ENCODE assay signal across 5 fruit fly cellular contexts in the genomic region with DNA sequence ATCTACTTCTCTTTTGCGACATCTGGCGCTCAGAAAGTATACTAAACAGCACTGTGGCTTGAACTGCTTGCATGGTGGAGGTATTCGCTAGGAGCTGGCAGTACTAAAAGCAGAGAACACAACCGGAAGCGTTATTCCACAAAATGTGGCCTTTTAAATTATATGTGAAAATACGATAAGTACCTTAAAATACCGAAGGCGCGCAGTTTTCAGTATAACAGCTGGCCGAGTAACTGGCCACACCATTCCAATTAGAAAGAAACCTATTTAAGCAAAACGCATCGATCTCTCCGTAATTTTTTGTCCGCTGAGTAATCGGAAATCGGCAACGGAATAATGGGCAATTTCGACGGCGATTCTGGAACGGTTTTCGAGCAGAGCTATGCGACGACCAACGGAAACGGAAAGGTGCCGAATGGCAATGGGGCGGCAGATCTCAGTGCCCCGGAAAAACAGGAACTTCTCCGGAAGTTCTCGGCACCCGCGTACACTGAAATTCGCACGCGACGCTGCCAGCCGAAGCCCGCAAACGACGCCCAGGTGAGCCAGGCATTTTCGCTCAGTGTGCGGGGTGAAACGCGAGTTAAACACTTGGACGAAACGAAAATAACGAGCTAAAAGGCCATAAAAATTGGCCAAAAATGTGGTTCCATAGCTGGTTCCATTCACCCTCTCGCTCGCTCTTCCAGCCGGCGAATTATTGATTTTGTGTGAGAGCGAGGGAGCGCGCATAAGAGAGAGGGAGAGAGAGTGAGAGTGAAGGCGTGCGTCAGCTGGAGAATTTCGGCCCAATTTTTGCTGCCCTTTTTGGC.
TF ChIP-seq lines count a peak whose summit lies in the region.

lace (plus strand) TSS at position 243 of the 812 bp plus-strand sequence.

TF ChIP-seq in whole organism, adult, 20 proteins besides CTCF, POLR2A, EP300 and RAD21 (continued from another document):
- peak; percentile 20 for TF ChIP-seq CG12768 (GFP tag; optimal IDR thresholded peaks at IDR 0.05; lab: Kevin White, UChicago)
- peak; percentile 30 for TF ChIP-seq Hr96 (GFP tag; optimal IDR thresholded peaks at IDR 0.05; lab: Kevin White, UChicago)
- TF ChIP-seq CG7045 (GFP tag; optimal IDR thresholded peaks at IDR 0.05; lab: Kevin White, UChicago): peak; percentile 62
- TF ChIP-seq bab1 (GFP tag; optimal IDR thresholded peaks at IDR 0.05; lab: Kevin White, UChicago): peak; percentile 61
- TF ChIP-seq pad (GFP tag; optimal IDR thresholded peaks at IDR 0.05; lab: Kevin White, UChicago): peak; percentile 52
TF ChIP-seq in whole organism, adult: peak in this region for 16.

TF ChIP-seq in whole organism, embryonic, 481 proteins besides CTCF, POLR2A, EP300 and RAD21 (continued from another document and continues in another):
- TF ChIP-seq CG6683 (GFP tag; optimal IDR thresholded peaks at IDR 0.05; lab: Kevin White, UChicago) (peak; percentile 46), CG11560 (tag; IDR thresholded peaks at IDR 0.05; lab: Robert Waterston, UW) (peak; percentile 70; the same call in 2 of the 3 replicates), CG43689 (GFP tag; IDR thresholded peaks at IDR 0.05; lab: Robert Waterston, UW) (no peak), gsb-n (tag; optimal IDR thresholded peaks at IDR 0.05; lab: Kevin White, UChicago) (peak; percentile 76), Gsc (GFP tag; IDR thresholded peaks at IDR 0.05; lab: Robert Waterston, UW) (no peak), pb (GFP tag; optimal IDR thresholded peaks at IDR 0.05; lab: Kevin White, UChicago) (peak; percentile 74), MTF-1 (GFP tag; optimal IDR thresholded peaks at IDR 0.05; lab: Kevin White, UChicago; ENCODE audit: borderline replicate concordance) (peak; percentile 82), CG9797 (GFP tag; optimal IDR thresholded peaks at IDR 0.05; lab: Kevin White, UChicago) (peak; percentile 96), CG33557 (GFP tag; optimal IDR thresholded peaks at IDR 0.05; lab: Kevin White, UChicago) (peak; percentile 40), CG10267 (tag; optimal IDR thresholded peaks at IDR 0.05; lab: Kevin White, UChicago) (peak; percentile 73), pho (GFP tag; optimal IDR thresholded peaks at IDR 0.05; lab: Kevin White, UChicago) (peak; percentile 88), Rfx (GFP tag; IDR thresholded peaks at IDR 0.05; lab: Robert Waterston, UW) (peak; percentile 94), CG10274 (GFP tag; optimal IDR thresholded peaks at IDR 0.05; lab: Kevin White, UChicago) (peak; percentile 37), chif (GFP tag; optimal IDR thresholded peaks at IDR 0.05; lab: Kevin White, UChicago) (peak; percentile 80 to 86), CG14050 (GFP tag; IDR thresholded peaks at IDR 0.05; lab: Robert Waterston, UW) (peak; percentile 79), zfh2 (GFP tag; optimal IDR thresholded peaks at IDR 0.05; lab: Kevin White, UChicago) (peak; percentile 77), slou (GFP tag; optimal IDR thresholded peaks at IDR 0.05; lab: Kevin White, UChicago) (peak; percentile 85), CG11398 (GFP tag; optimal IDR thresholded peaks at IDR 0.05; lab: Kevin White, UChicago) (peak; percentile 76), mld (GFP tag; IDR thresholded peaks at IDR 0.05; lab: Robert Waterston, UW; ENCODE audit: partially characterized antibody) (no peak), CG15479 (GFP tag; optimal IDR thresholded peaks at IDR 0.05; lab: Kevin White, UChicago) (no peak), CG34224 (GFP tag; IDR thresholded peaks at IDR 0.05; lab: Robert Waterston, UW; ENCODE audit: partially characterized antibody) (no peak; the same call in 2 of the 3 replicates), Ada2b (GFP tag; IDR thresholded peaks at IDR 0.05; lab: Robert Waterston, UW) (peak; percentile 63), crp (GFP tag; optimal IDR thresholded peaks at IDR 0.05; lab: Kevin White, UChicago) (peak in 1 of 2 experiments; percentile 69), CG32767 (GFP tag; IDR thresholded peaks at IDR 0.05; lab: Robert Waterston, UW) (peak; percentile 36; the same call in 1 of the 2 replicates), Poxn (GFP tag; IDR thresholded peaks at IDR 0.05; lab: Robert Waterston, UW) (peak; percentile 48), dati (GFP tag; IDR thresholded peaks at IDR 0.05; lab: Robert Waterston, UW) (peak; percentile 57; the same call in 1 of the 2 replicates), ac (GFP tag; optimal IDR thresholded peaks at IDR 0.05; lab: Kevin White, UChicago) (peak; percentile 65)

TF ChIP-seq in whole organism, prepupa, 60 proteins besides CTCF, POLR2A, EP300 and RAD21 (continued from another document and continues in another):
- TF ChIP-seq OdsH (GFP tag; optimal IDR thresholded peaks at IDR 0.05; lab: Kevin White, UChicago): peak; percentile 27
- peak; percentile 30 for TF ChIP-seq CG16779 (tag; optimal IDR thresholded peaks at IDR 0.05; lab: Kevin White, UChicago)
- TF ChIP-seq CG11902 (GFP tag; optimal IDR thresholded peaks at IDR 0.05; lab: Kevin White, UChicago): no peak
- TF ChIP-seq CG32006 (GFP tag; optimal IDR thresholded peaks at IDR 0.05; lab: Kevin White, UChicago): no peak
- TF ChIP-seq CG11762 (GFP tag; optimal IDR thresholded peaks at IDR 0.05; lab: Kevin White, UChicago; ENCODE audit: insufficient read depth): no peak
- TF ChIP-seq CG6792 (GFP tag; optimal IDR thresholded peaks at IDR 0.05; lab: Kevin White, UChicago): peak; percentile 31
- no peak for TF ChIP-seq Hr4 (GFP tag; optimal IDR thresholded peaks at IDR 0.05; lab: Kevin White, UChicago)
- peak; percentile 53 for TF ChIP-seq Smox (GFP tag; optimal IDR thresholded peaks at IDR 0.05; lab: Kevin White, UChicago)
- TF ChIP-seq CG6163 (GFP tag; IDR thresholded peaks at IDR 0.05; lab: Robert Waterston, UW): peak; percentile 76
- TF ChIP-seq esn (GFP tag; optimal IDR thresholded peaks at IDR 0.05; lab: Kevin White, UChicago): peak; percentile 70
- peak; percentile 8 for TF ChIP-seq Ets21C (GFP tag; optimal IDR thresholded peaks at IDR 0.05; lab: Kevin White, UChicago)
- TF ChIP-seq eg (GFP tag; IDR thresholded peaks at IDR 0.05; lab: Robert Waterston, UW): peak; percentile 72
- no peak for TF ChIP-seq CG8119 (GFP tag; IDR thresholded peaks at IDR 0.05; lab: Robert Waterston, UW)
- TF ChIP-seq dac (GFP tag; optimal IDR thresholded peaks at IDR 0.05; lab: Kevin White, UChicago): no peak
- peak; percentile 50 for TF ChIP-seq CG6808 (GFP tag; optimal IDR thresholded peaks at IDR 0.05; lab: Kevin White, UChicago)
- 0 out of 2 replicates have a peak, but pooled peaks have one; percentile 6 for TF ChIP-seq CG15336 (GFP tag; IDR thresholded peaks at IDR 0.05; lab: Robert Waterston, UW)
- TF ChIP-seq CG4318 (GFP tag; optimal IDR thresholded peaks at IDR 0.05; lab: Kevin White, UChicago): no peak
- peak; percentile 31 for TF ChIP-seq Sox14 (GFP tag; optimal IDR thresholded peaks at IDR 0.05; lab: Kevin White, UChicago)
- TF ChIP-seq Sox102F (GFP tag; optimal IDR thresholded peaks at IDR 0.05; lab: Kevin White, UChicago): peak; percentile 44
- TF ChIP-seq CG10669 (GFP tag; optimal IDR thresholded peaks at IDR 0.05; lab: Kevin White, UChicago): no peak
- TF ChIP-seq svp (GFP tag; lab: Kevin White, UChicago): peak; percentile 0
- no peak for TF ChIP-seq CG9139 (GFP tag; optimal IDR thresholded peaks at IDR 0.05; lab: Kevin White, UChicago)
- peak; percentile 18 for TF ChIP-seq achi (GFP tag; optimal IDR thresholded peaks at IDR 0.05; lab: Kevin White, UChicago)
- peak; percentile 68 for TF ChIP-seq CG31627 (GFP tag; optimal IDR thresholded peaks at IDR 0.05; lab: Kevin White, UChicago)
- no peak for TF ChIP-seq spab (GFP tag; optimal IDR thresholded peaks at IDR 0.05; lab: Kevin White, UChicago)
- peak; percentile 37 for TF ChIP-seq CG3919 (GFP tag; optimal IDR thresholded peaks at IDR 0.05; lab: Kevin White, UChicago)
- TF ChIP-seq CG6854 (GFP tag; optimal IDR thresholded peaks at IDR 0.05; lab: Kevin White, UChicago): peak; percentile 70
- TF ChIP-seq cyc (GFP tag; optimal IDR thresholded peaks at IDR 0.05; lab: Kevin White, UChicago): peak; percentile 65
- peak; percentile 70 for TF ChIP-seq Hr39 (GFP tag; optimal IDR thresholded peaks at IDR 0.05; lab: Kevin White, UChicago)
- peak; percentile 26 for TF ChIP-seq vri (GFP tag; optimal IDR thresholded peaks at IDR 0.05; lab: Kevin White, UChicago)

TF ChIP-seq in whole organism, pupa, 21 proteins besides CTCF, POLR2A, EP300 and RAD21 (continued from another document):
- TF ChIP-seq CG4496 (GFP tag; IDR thresholded peaks at IDR 0.05; lab: Robert Waterston, UW) (peak; percentile 68), fd96Ca (GFP tag; IDR thresholded peaks at IDR 0.05; lab: Robert Waterston, UW) (no peak), CG9948 (tag; optimal IDR thresholded peaks at IDR 0.05; lab: Kevin White, UChicago) (no peak), Snoo (tag; optimal IDR thresholded peaks at IDR 0.05; lab: Kevin White, UChicago) (peak; percentile 44)

TF ChIP-seq in whole organism, wandering third instar larva, 38 proteins besides CTCF, POLR2A, EP300 and RAD21 (continued from another document):
- TF ChIP-seq HLH106 (tag; optimal IDR thresholded peaks at IDR 0.05; lab: Kevin White, UChicago) (peak; percentile 53), lola (GFP tag; optimal IDR thresholded peaks at IDR 0.05; lab: Kevin White, UChicago) (no peak), CG9705 (GFP tag; optimal IDR thresholded peaks at IDR 0.05; lab: Kevin White, UChicago) (peak; percentile 55), sage (GFP tag; optimal IDR thresholded peaks at IDR 0.05; lab: Kevin White, UChicago) (peak; percentile 15), Dfd (GFP tag; optimal IDR thresholded peaks at IDR 0.05; lab: Kevin White, UChicago) (no peak), Hr83 (GFP tag; optimal IDR thresholded peaks at IDR 0.05; lab: Kevin White, UChicago; ENCODE audit: poor library complexity, severe bottlenecking) (peak; percentile 65), GATAd (GFP tag; optimal IDR thresholded peaks at IDR 0.05; lab: Kevin White, UChicago) (no peak), brk (GFP tag; optimal IDR thresholded peaks at IDR 0.05; lab: Kevin White, UChicago) (peak; percentile 7), Hr78 (GFP tag; optimal IDR thresholded peaks at IDR 0.05; lab: Kevin White, UChicago) (no peak), Jra (GFP tag; optimal IDR thresholded peaks at IDR 0.05; lab: Kevin White, UChicago) (no peak), dl (GFP tag; optimal IDR thresholded peaks at IDR 0.05; lab: Kevin White, UChicago; ENCODE audit: insufficient read depth in 1 of 2, partially characterized antibody in 2 of 2) (peak in 1 of 2 experiments; percentile 31), psq (GFP tag; optimal IDR thresholded peaks at IDR 0.05; lab: Kevin White, UChicago) (peak; percentile 17), CrebA (GFP tag; optimal IDR thresholded peaks at IDR 0.05; lab: Kevin White, UChicago; ENCODE audit: borderline replicate concordance) (no peak), Abd-B (GFP tag; optimal IDR thresholded peaks at IDR 0.05; lab: Kevin White, UChicago) (no peak), Rel (GFP tag; optimal IDR thresholded peaks at IDR 0.05; lab: Kevin White, UChicago) (no peak), Rel (tag; optimal IDR thresholded peaks at IDR 0.05; lab: Kevin White, UChicago) (no peak), OdsH (GFP tag; optimal IDR thresholded peaks at IDR 0.05; lab: Kevin White, UChicago) (peak; percentile 31), CG32264 (GFP tag; optimal IDR thresholded peaks at IDR 0.05; lab: Kevin White, UChicago) (no peak), rgr (GFP tag; optimal IDR thresholded peaks at IDR 0.05; lab: Kevin White, UChicago) (peak; percentile 78), woc (GFP tag; optimal IDR thresholded peaks at IDR 0.05; lab: Kevin White, UChicago) (no peak)
